Fruit fly (Drosophila melanogaster): Measurements from ENCODE around the gene CG33783.

Gene CG33783

dm6 chr3R:10089171-10089664, 22.6 kb downstream of the CG33783 start:
- TF ChIP-seq cic (GFP tag; optimal IDR thresholded peaks at IDR 0.05), result peak; percentile 97
- TF ChIP-seq CG33017 (tag; optimal IDR thresholded peaks at IDR 0.05), result peak; percentile 56
- TF ChIP-seq CG1620 (GFP tag; optimal IDR thresholded peaks at IDR 0.05), result no peak
- peak; percentile 99 for TF ChIP-seq tj (GFP tag; optimal IDR thresholded peaks at IDR 0.05)
- TF ChIP-seq pad (GFP tag; optimal IDR thresholded peaks at IDR 0.05), result peak; percentile 67
- no peak for TF ChIP-seq Crg-1 (GFP tag; optimal IDR thresholded peaks at IDR 0.05)
- TF ChIP-seq CG11617 (GFP tag; optimal IDR thresholded peaks at IDR 0.05), result no peak
- TF ChIP-seq toe (GFP tag; optimal IDR thresholded peaks at IDR 0.05), result no peak
- no peak for TF ChIP-seq CG7045 (GFP tag; optimal IDR thresholded peaks at IDR 0.05)
- no peak for TF ChIP-seq bab1 (GFP tag; optimal IDR thresholded peaks at IDR 0.05)
- TF ChIP-seq ovo (GFP tag; optimal IDR thresholded peaks at IDR 0.05), result no peak
- TF ChIP-seq cnc (optimal IDR thresholded peaks at IDR 0.05), result peak; percentile 33 to 59
- no peak for TF ChIP-seq Hr96 (GFP tag; optimal IDR thresholded peaks at IDR 0.05)
- peak; percentile 83 for TF ChIP-seq CG12768 (GFP tag; optimal IDR thresholded peaks at IDR 0.05)
- TF ChIP-seq kay (GFP tag; ENCODE audit: borderline replicate concordance), result no peak
- TF ChIP-seq Clk (GFP tag; optimal IDR thresholded peaks at IDR 0.05), result peak; percentile 48
- TF ChIP-seq CG7101 (tag; optimal IDR thresholded peaks at IDR 0.05), result peak; percentile 12
- no peak for TF ChIP-seq CG5204 (GFP tag; optimal IDR thresholded peaks at IDR 0.05)
- peak; percentile 78 for TF ChIP-seq Mnt (GFP tag; optimal IDR thresholded peaks at IDR 0.05)
- peak; percentile 22 for TF ChIP-seq CG14711 (tag; optimal IDR thresholded peaks at IDR 0.05)

dm6 chr3R:10090906-10091305, 24.3 kb downstream of the CG33783 start:
- TF ChIP-seq cic (GFP tag; optimal IDR thresholded peaks at IDR 0.05) (peak; percentile 42), CG5204 (GFP tag; optimal IDR thresholded peaks at IDR 0.05) (no peak)

- TF ChIP-seq ovo (GFP tag; optimal IDR thresholded peaks at IDR 0.05) (no peak), kay (GFP tag; ENCODE audit: borderline replicate concordance) (peak; percentile 95)
Measured at dm6 chr3R:10091513-10091912, 24.9 kb downstream of the CG33783 start.

dm6 chr3R:10093252-10094030, 26.9 kb downstream of the CG33783 start:
- no peak for TF ChIP-seq toe (GFP tag; optimal IDR thresholded peaks at IDR 0.05)
- TF ChIP-seq CG11617 (GFP tag; optimal IDR thresholded peaks at IDR 0.05), result peak; percentile 40
- TF ChIP-seq kay (GFP tag; ENCODE audit: borderline replicate concordance), result peak; percentile 98
- peak; percentile 52 for TF ChIP-seq CG33017 (tag; optimal IDR thresholded peaks at IDR 0.05)
- no peak for TF ChIP-seq Crg-1 (GFP tag; optimal IDR thresholded peaks at IDR 0.05)
- peak; percentile 77 for TF ChIP-seq Mnt (GFP tag; optimal IDR thresholded peaks at IDR 0.05)
- TF ChIP-seq cic (GFP tag; optimal IDR thresholded peaks at IDR 0.05), result peak; percentile 85
- peak; percentile 57 for TF ChIP-seq tj (GFP tag; optimal IDR thresholded peaks at IDR 0.05)
- TF ChIP-seq CG7045 (GFP tag; optimal IDR thresholded peaks at IDR 0.05), result peak; percentile 17
- TF ChIP-seq CG1620 (GFP tag; optimal IDR thresholded peaks at IDR 0.05), result no peak
- TF ChIP-seq Hr96 (GFP tag; optimal IDR thresholded peaks at IDR 0.05), result no peak
- TF ChIP-seq CG12768 (GFP tag; optimal IDR thresholded peaks at IDR 0.05), result peak; percentile 59
- TF ChIP-seq Clk (GFP tag; optimal IDR thresholded peaks at IDR 0.05), result no peak
- TF ChIP-seq pad (GFP tag; optimal IDR thresholded peaks at IDR 0.05), result no peak
- TF ChIP-seq CG7101 (tag; optimal IDR thresholded peaks at IDR 0.05), result peak; percentile 49
- TF ChIP-seq cnc (optimal IDR thresholded peaks at IDR 0.05), result peak in 1 of 2 experiments; percentile 32

dm6 chr3R:10095052-10095451, 28.5 kb downstream of the CG33783 start:
- TF ChIP-seq toe (GFP tag; optimal IDR thresholded peaks at IDR 0.05) (no peak), Hr96 (GFP tag; optimal IDR thresholded peaks at IDR 0.05) (no peak), Mnt (GFP tag; optimal IDR thresholded peaks at IDR 0.05) (no peak), pad (GFP tag; optimal IDR thresholded peaks at IDR 0.05) (peak; percentile 4), CG11617 (GFP tag; optimal IDR thresholded peaks at IDR 0.05) (no peak), CG1620 (GFP tag; optimal IDR thresholded peaks at IDR 0.05) (no peak), kay (GFP tag; ENCODE audit: borderline replicate concordance) (peak; percentile 65), CG7101 (tag; optimal IDR thresholded peaks at IDR 0.05) (no peak), ovo (GFP tag; optimal IDR thresholded peaks at IDR 0.05) (no peak), CG33017 (tag; optimal IDR thresholded peaks at IDR 0.05) (no peak), Clk (GFP tag; optimal IDR thresholded peaks at IDR 0.05) (no peak)

dm6 chr3R:10095765-10096164, 29.2 kb downstream of the CG33783 start:
- no peak for TF ChIP-seq bab1 (GFP tag; optimal IDR thresholded peaks at IDR 0.05)
- peak; percentile 90 for TF ChIP-seq kay (GFP tag; ENCODE audit: borderline replicate concordance)
